Fruit fly (Drosophila melanogaster) whole organism, pupa: Measurements from ENCODE around the gene CG42654.

ENCODE experiments used
- CG13204 ChIP-seq: fragments of 200-800 bp; sonication (Bioruptor generic); optimal IDR thresholded peaks from 2 replicates; lab custom pipeline; 2018; ENCODE audit warnings: missing biosample characterization, mild to moderate bottlenecking, missing genetic modification characterization, moderate library complexity
- CG4496 ChIP-seq: fragments of 200-800 bp; sonication (Bioruptor generic); IDR thresholded peaks from 3 replicates; pipeline ENCODE4 v1.3.6; 2022; ENCODE audit warnings: missing biosample characterization, missing genetic modification characterization
- EcR ChIP-seq: fragments of 200-800 bp; sonication (Bioruptor generic); optimal IDR thresholded peaks from 3 replicates; lab custom pipeline; 2019; ENCODE audit warnings: missing biosample characterization, missing genetic modification characterization, mild to moderate bottlenecking, moderate library complexity, missing genetic modification reagents
- gl ChIP-seq: fragments of 200-800 bp; sonication (Bioruptor generic); optimal IDR thresholded peaks from 2 replicates; lab custom pipeline; 2018; ENCODE audit warnings: missing biosample characterization, mild to moderate bottlenecking, missing genetic modification characterization

dm6 chr3L:19953612-19954011 lies 714 bp downstream of the CG42654 start, which contains the start of gene CG42655:
- TF ChIP-seq EcR (GFP tag; lab: Kevin White, UChicago), result no peak
- TF ChIP-seq gl, result no peak
- no peak for TF ChIP-seq CG13204
- TF ChIP-seq CG4496 (GFP tag; lab: Robert Waterston, UW), result no peak
